Fruit fly (Drosophila melanogaster) whole organism, pupa: ENCODE data around the gene sra.

Source experiments
- CG10348 ChIP-seq: fragments of 200-800 bp; sonication (Bioruptor generic); IDR thresholded peaks from 2 replicates; pipeline ENCODE4 v1.3.6; 2022; ENCODE audit warnings: missing biosample characterization, missing genetic modification characterization
- CG13204 ChIP-seq: fragments of 200-800 bp; sonication (Bioruptor generic); optimal IDR thresholded peaks from 2 replicates; lab custom pipeline; 2018; ENCODE audit warnings: missing biosample characterization, mild to moderate bottlenecking, missing genetic modification characterization, moderate library complexity
- CG17806 ChIP-seq: fragments of 200-800 bp; sonication (Bioruptor generic); optimal IDR thresholded peaks from 2 replicates; lab custom pipeline; 2018; ENCODE audit warnings: missing biosample characterization, mild to moderate bottlenecking, missing genetic modification characterization, moderate library complexity
- CG32121 ChIP-seq: fragments of 200-800 bp; sonication (Bioruptor generic); IDR thresholded peaks from 2 replicates; pipeline ENCODE4 v1.3.6; 2022; ENCODE audit warnings: missing biosample characterization, missing genetic modification characterization
- CG34367 ChIP-seq: fragments of 200-800 bp; sonication (Bioruptor generic); optimal IDR thresholded peaks from 2 replicates; lab custom pipeline; 2018; ENCODE audit warnings: missing biosample characterization, mild to moderate bottlenecking, missing genetic modification characterization
- EcR ChIP-seq: fragments of 200-800 bp; sonication (Bioruptor generic); optimal IDR thresholded peaks from 3 replicates; lab custom pipeline; 2019; ENCODE audit warnings: missing biosample characterization, missing genetic modification characterization, mild to moderate bottlenecking, moderate library complexity, missing genetic modification reagents
- Pif1A ChIP-seq: fragments of 200-800 bp; sonication (Bioruptor generic); optimal IDR thresholded peaks from 3 replicates; lab custom pipeline; 2016; ENCODE audit warnings: missing biosample characterization, missing genetic modification characterization
- Pif1B ChIP-seq: fragments of 200-800 bp; sonication (Bioruptor generic); optimal IDR thresholded peaks from 3 replicates; lab custom pipeline; 2016; ENCODE audit warnings: missing biosample characterization, missing genetic modification characterization
- Snoo ChIP-seq: fragments of 200-800 bp; sonication (Bioruptor generic); optimal IDR thresholded peaks from 3 replicates; lab custom pipeline; 2017; ENCODE audit warnings: missing biosample characterization, mild to moderate bottlenecking, missing genetic modification characterization, inconsistent platforms
- fd96Ca ChIP-seq: fragments of 200-800 bp; sonication (Bioruptor generic); IDR thresholded peaks from 3 replicates; pipeline ENCODE4 v1.3.6; 2022; ENCODE audit warnings: missing biosample characterization, missing genetic modification characterization

DNA sequence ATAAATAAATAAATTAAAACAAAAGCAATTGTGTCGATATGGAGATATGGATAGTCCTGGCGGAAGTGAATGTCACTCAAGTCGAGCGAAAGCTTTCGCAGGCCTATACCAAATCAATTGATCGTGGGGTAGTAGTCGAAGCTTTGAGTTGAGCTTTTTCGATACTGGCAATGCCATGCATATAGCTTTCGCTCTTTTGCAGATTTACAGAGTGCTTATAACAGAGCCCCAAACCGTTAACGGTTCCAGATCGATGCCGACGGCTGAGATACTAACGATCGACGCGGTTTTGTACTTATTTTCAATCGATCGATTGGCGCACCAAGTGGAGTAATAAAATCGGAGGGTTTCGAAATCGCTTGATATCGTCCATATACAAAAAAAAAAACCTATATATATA is 15.1 kb upstream of the sra start, which contains the start of gene CG8925:
- TF ChIP-seq CG10348 (GFP tag; lab: Robert Waterston, UW): no peak
- no peak for TF ChIP-seq CG32121 (GFP tag; lab: Robert Waterston, UW)
- no peak for TF ChIP-seq fd96Ca (GFP tag; lab: Robert Waterston, UW)
- no peak for TF ChIP-seq Snoo (tag; lab: Kevin White, UChicago)
- no peak for TF ChIP-seq CG17806 (tag; lab: Kevin White, UChicago)
- no peak for TF ChIP-seq Pif1B (GFP tag; lab: Kevin White, UChicago)
- TF ChIP-seq CG34367: no peak
- TF ChIP-seq CG13204 (GFP tag; lab: Kevin White, UChicago): no peak
- no peak for TF ChIP-seq EcR
- no peak for TF ChIP-seq Pif1A (GFP tag; lab: Kevin White, UChicago)
